Worm (Caenorhabditis elegans) whole organism, early embryonic: ENCODE measurements around the gene nrx-1.

Experiments
- B0310.2 ChIP-seq: sonication (generic microtip); optimal IDR thresholded peaks from 2 replicates; lab custom pipeline; 2016; ENCODE audit warnings: mild to moderate bottlenecking, missing genetic modification characterization, missing compliant biosample characterization
- F13C5.2 ChIP-seq: sonication (generic microtip); optimal IDR thresholded peaks from 2 replicates; lab custom pipeline; 2017; ENCODE audit warnings: mild to moderate bottlenecking, missing genetic modification characterization, inconsistent platforms, missing compliant biosample characterization
- aly-1 ChIP-seq: sonication (generic microtip); optimal IDR thresholded peaks from 2 replicates; lab custom pipeline; 2016; ENCODE audit warnings: missing genetic modification characterization, missing compliant biosample characterization
- ama-1 ChIP-seq: fragments of 150-350 bp; optimal IDR thresholded peaks from 2 replicates; lab custom pipeline; 2014
- ceh-13 ChIP-seq: fragments of 200-800 bp; sonication (Bioruptor generic); optimal IDR thresholded peaks from 2 replicates; lab custom pipeline; 2018; ENCODE audit warnings: mild to moderate bottlenecking, missing genetic modification characterization, missing compliant biosample characterization
- ceh-36 ChIP-seq: sonication (generic microtip); optimal IDR thresholded peaks from 2 replicates; lab custom pipeline; 2016; ENCODE audit warnings: missing genetic modification characterization, inconsistent platforms, missing compliant biosample characterization
- ets-7 ChIP-seq: sonication (generic microtip); optimal IDR thresholded peaks from 2 replicates; lab custom pipeline; 2016; ENCODE audit warnings: missing genotype, missing genetic modification characterization, missing compliant biosample characterization
- flt-1 ChIP-seq: fragments of 200-800 bp; sonication (Bioruptor generic); IDR thresholded peaks from 2 replicates; pipeline ENCODE4 v1.3.6; 2022; ENCODE audit warnings: missing genetic modification characterization, missing compliant biosample characterization
- hmbx-1 ChIP-seq: sonication (generic microtip); optimal IDR thresholded peaks from 2 replicates; lab custom pipeline; 2016; ENCODE audit warnings: mild to moderate bottlenecking, missing genetic modification characterization, missing compliant biosample characterization
- hmg-4 ChIP-seq: fragments of 200-800 bp; sonication (Bioruptor generic); optimal IDR thresholded peaks from 2 replicates; lab custom pipeline; 2018; ENCODE audit warnings: mild to moderate bottlenecking, missing genetic modification characterization, missing compliant biosample characterization
- hnd-1 ChIP-seq: sonication (generic microtip); optimal IDR thresholded peaks from 2 replicates; lab custom pipeline; 2016; ENCODE audit warnings: missing genetic modification characterization, missing compliant biosample characterization
- pes-1 ChIP-seq: fragments of 200-800 bp; sonication (Bioruptor generic); IDR thresholded peaks from 2 replicates; pipeline ENCODE4 v1.3.6; 2022; ENCODE audit warnings: missing genetic modification reagents, missing genetic modification characterization, missing compliant biosample characterization
- scrt-1 ChIP-seq: fragments of 200-800 bp; sonication (Bioruptor generic); IDR thresholded peaks from 2 replicates; pipeline ENCODE4 v1.3.6; 2022; ENCODE audit warnings: missing genetic modification characterization, missing compliant biosample characterization
- sea-1 ChIP-seq: fragments of 200-800 bp; sonication (Bioruptor generic); conservative IDR thresholded peaks from 2 replicates; pipeline ENCODE4 v1.3.6; 2022; ENCODE audit warnings: missing genetic modification characterization, missing compliant biosample characterization
- tbx-11 ChIP-seq: fragments of 200-800 bp; sonication (Bioruptor generic); IDR thresholded peaks from 2 replicates; pipeline ENCODE4 v1.3.6; 2022; ENCODE audit warnings: missing genetic modification characterization, missing compliant biosample characterization
- tbx-37 ChIP-seq: fragments of 200-800 bp; sonication (Bioruptor generic); conservative IDR thresholded peaks from 2 replicates; pipeline ENCODE4 v1.3.6; 2022; ENCODE audit warnings: missing genetic modification reagents, missing genetic modification characterization, missing compliant biosample characterization
- tra-4 ChIP-seq: sonication (generic microtip); optimal IDR thresholded peaks from 2 replicates; lab custom pipeline; 2017; ENCODE audit warnings: missing genetic modification characterization, missing compliant biosample characterization

nrx-1 gene

DNA sequence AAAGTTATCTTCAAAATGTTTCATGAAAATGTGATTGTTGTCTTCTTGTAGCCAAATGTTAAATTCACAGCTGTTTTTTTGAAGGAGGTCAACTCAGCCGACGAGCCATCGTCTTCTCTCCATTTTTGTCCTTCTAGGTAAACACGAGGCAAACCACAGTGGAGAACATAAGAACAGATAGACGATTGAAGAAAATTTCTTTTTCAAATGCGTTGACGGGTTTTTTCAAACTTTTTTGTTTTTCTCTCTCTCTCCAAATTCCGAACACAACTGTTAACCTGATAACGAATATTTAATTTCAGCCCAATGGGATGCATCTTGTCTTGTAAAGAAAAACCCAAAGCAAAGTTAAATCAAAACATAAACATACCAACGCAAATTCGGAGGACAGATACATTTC is 29.3 kb upstream of the nrx-1 start, which contains the start of gene D1054.19:
Gene D1054.19, plus strand, starts transcription at position 301 of the 400 bp plus-strand sequence.
- TF ChIP-seq tbx-11 (GFP tag; lab: Robert Waterston, UW), result no peak
- TF ChIP-seq hmbx-1 (tag; lab: Kevin White, UChicago), result no peak
- no peak for TF ChIP-seq B0310.2
- no peak for TF ChIP-seq scrt-1 (GFP tag; lab: Robert Waterston, UW)
- TF ChIP-seq F13C5.2 (tag; lab: Kevin White, UChicago), result no peak
- no peak for TF ChIP-seq aly-1
- TF ChIP-seq tra-4, result no peak
- TF ChIP-seq ama-1 (lab: Kevin White, UChicago), result no peak
- TF ChIP-seq ceh-13, result no peak
- TF ChIP-seq hnd-1 (tag; lab: Kevin White, UChicago), result no peak
- no peak for TF ChIP-seq ets-7 (tag; lab: Kevin White, UChicago)
- no peak for TF ChIP-seq tbx-37 (GFP tag; lab: Robert Waterston, UW)
- no peak for TF ChIP-seq sea-1 (GFP tag; lab: Robert Waterston, UW)
- TF ChIP-seq pes-1 (GFP tag; lab: Robert Waterston, UW), result no peak
- no peak for TF ChIP-seq ceh-36 (tag; lab: Kevin White, UChicago)
- no peak for TF ChIP-seq hmg-4 (GFP tag; lab: Kevin White, UChicago)
- TF ChIP-seq flt-1 (GFP tag; lab: Robert Waterston, UW), result no peak

DNA sequence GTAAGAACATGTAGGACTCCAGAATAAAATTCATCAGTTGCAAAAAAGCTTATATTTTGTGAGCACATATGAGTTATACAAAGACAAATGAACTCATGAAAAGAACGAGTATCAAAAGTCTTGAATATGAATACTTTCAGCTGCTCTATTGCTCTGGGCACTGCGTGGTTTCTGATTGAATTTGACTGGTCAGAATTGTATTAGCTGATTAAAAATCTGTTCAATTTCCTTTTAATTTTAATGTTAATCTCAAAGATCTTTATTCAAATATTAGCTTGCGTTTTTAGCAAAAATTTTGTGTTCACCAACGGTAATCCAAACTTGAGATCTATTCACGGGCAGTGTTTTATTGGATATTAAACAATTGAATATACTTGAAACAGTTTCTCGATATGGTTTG is 26.7 kb upstream of the nrx-1 start, which contains the start of gene srh-184:
Gene srh-184, minus strand, starts transcription at position 101 of the 400 bp plus-strand sequence.
- TF ChIP-seq ceh-36 (tag; lab: Kevin White, UChicago) (no peak), aly-1 (no peak), flt-1 (GFP tag; lab: Robert Waterston, UW) (no peak), hnd-1 (tag; lab: Kevin White, UChicago) (no peak), tbx-37 (GFP tag; lab: Robert Waterston, UW) (no peak), ceh-13 (no peak), F13C5.2 (tag; lab: Kevin White, UChicago) (no peak), pes-1 (GFP tag; lab: Robert Waterston, UW) (no peak), hmbx-1 (tag; lab: Kevin White, UChicago) (no peak), hmg-4 (GFP tag; lab: Kevin White, UChicago) (no peak), ama-1 (lab: Kevin White, UChicago) (no peak), tra-4 (no peak), ets-7 (tag; lab: Kevin White, UChicago) (no peak), B0310.2 (no peak), scrt-1 (GFP tag; lab: Robert Waterston, UW) (no peak), sea-1 (GFP tag; lab: Robert Waterston, UW) (no peak), tbx-11 (GFP tag; lab: Robert Waterston, UW) (no peak)

DNA sequence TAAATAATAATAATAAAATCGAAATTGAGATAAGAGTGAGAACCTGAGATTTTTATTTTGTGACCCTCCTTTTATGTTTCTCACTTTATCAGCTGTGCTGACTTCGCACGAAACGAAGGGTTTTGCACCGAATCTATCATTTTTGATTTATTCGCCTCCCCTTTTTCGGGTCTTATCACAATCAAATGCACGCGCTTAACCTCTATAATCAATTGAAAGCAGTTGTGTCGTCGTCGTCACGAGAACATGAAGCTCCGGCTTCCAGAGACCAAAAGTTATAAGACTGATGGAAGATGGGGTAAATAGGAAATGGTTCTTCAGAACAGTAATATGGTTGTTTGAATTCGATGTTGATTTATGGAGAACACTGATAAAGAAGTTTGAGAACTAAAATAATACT is 23.7 kb upstream of the nrx-1 start, which contains the start of gene D1054.18:
Gene D1054.18, minus strand, starts transcription at position 45 of the 400 bp plus-strand sequence.
- TF ChIP-seq F13C5.2 (tag; lab: Kevin White, UChicago) (no peak), tbx-11 (GFP tag; lab: Robert Waterston, UW) (no peak), sea-1 (GFP tag; lab: Robert Waterston, UW) (no peak), tra-4 (no peak), hnd-1 (tag; lab: Kevin White, UChicago) (no peak), flt-1 (GFP tag; lab: Robert Waterston, UW) (no peak), scrt-1 (GFP tag; lab: Robert Waterston, UW) (no peak), hmbx-1 (tag; lab: Kevin White, UChicago) (no peak), B0310.2 (no peak), ama-1 (lab: Kevin White, UChicago) (no peak)

DNA sequence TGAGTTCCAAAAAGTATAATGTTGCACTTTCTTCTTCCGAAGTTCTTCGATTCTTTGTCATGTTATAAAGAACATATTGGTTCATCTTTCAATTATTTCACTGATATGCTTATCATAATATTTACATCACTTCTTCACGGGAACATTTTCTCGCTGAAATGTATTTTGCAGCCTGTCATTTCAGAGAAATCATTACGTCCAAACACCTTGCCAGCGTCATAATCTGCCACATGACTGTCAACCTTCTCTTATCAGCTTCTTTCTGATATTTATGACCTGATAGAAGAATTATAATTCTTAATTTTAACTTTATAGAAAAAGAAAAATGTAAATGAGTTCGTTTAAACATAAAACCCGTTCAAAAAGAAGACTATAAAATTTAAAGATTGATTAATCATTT is 22.8 kb upstream of the nrx-1 start:
- TF ChIP-seq ama-1 (lab: Kevin White, UChicago), result no peak
- TF ChIP-seq tra-4, result no peak
- TF ChIP-seq pes-1 (GFP tag; lab: Robert Waterston, UW), result no peak
- no peak for TF ChIP-seq tbx-37 (GFP tag; lab: Robert Waterston, UW)
- TF ChIP-seq aly-1, result no peak
- TF ChIP-seq ets-7 (tag; lab: Kevin White, UChicago), result no peak
- TF ChIP-seq hmbx-1 (tag; lab: Kevin White, UChicago), result no peak
- no peak for TF ChIP-seq B0310.2
- TF ChIP-seq ceh-36 (tag; lab: Kevin White, UChicago), result no peak
- TF ChIP-seq sea-1 (GFP tag; lab: Robert Waterston, UW), result no peak
- no peak for TF ChIP-seq ceh-13
- no peak for TF ChIP-seq tbx-11 (GFP tag; lab: Robert Waterston, UW)
- no peak for TF ChIP-seq F13C5.2 (tag; lab: Kevin White, UChicago)
- no peak for TF ChIP-seq flt-1 (GFP tag; lab: Robert Waterston, UW)
- no peak for TF ChIP-seq scrt-1 (GFP tag; lab: Robert Waterston, UW)

DNA sequence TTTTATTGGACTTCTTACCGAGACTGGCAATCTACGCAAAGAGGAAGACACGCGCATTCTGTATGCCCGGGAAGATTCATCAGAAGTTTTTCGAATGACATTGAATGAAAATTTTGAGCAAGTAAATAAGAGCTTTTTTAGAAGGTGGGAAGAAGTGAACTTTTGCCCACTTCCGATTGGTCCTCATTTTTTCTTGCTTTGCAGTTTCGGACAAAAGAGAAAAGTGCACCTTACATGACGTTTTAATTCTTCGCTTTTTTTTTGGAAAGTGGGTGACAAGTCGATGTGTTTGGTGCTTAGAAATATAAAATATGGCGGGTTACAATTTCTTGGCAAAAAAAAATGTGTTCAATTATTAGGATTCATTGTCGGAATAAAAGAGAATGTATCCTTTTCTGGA is 20.4 kb upstream of the nrx-1 start, which contains the start of gene secs-1:
Gene secs-1, minus strand, starts transcription at position 101 of the 400 bp plus-strand sequence.
- TF ChIP-seq hmbx-1 (tag; lab: Kevin White, UChicago) (no peak), pes-1 (GFP tag; lab: Robert Waterston, UW) (no peak), hnd-1 (tag; lab: Kevin White, UChicago) (no peak), scrt-1 (GFP tag; lab: Robert Waterston, UW) (no peak), tbx-37 (GFP tag; lab: Robert Waterston, UW) (no peak), ceh-36 (tag; lab: Kevin White, UChicago) (no peak), sea-1 (GFP tag; lab: Robert Waterston, UW) (no peak), ceh-13 (no peak), B0310.2 (no peak), flt-1 (GFP tag; lab: Robert Waterston, UW) (no peak), tra-4 (no peak), aly-1 (no peak)

DNA sequence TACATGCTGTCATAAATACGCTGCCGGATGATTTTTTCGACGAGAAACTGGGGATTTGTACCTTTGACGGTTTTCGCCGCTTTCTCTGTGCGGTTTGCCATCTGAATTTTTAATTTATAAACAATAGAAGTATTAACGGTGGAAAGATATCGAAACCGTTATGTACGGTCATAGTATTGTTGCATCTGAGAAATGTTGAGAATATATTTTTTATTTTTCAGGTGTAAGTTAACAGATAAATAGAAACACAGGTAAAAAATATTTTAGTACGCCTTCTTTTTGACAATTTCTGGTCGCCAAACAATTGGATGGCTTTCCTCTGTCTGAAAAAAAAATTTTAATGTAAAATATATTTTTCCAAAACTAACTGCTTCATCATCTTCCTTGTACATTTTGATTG is 18.9 kb upstream of the nrx-1 start, which contains the start of gene prp-38:
Gene prp-38, minus strand, starts transcription at position 101 of the 400 bp plus-strand sequence.
- TF ChIP-seq ceh-36 (tag; lab: Kevin White, UChicago), result no peak
- TF ChIP-seq aly-1, result no peak
- TF ChIP-seq pes-1 (GFP tag; lab: Robert Waterston, UW), result no peak
- TF ChIP-seq ama-1 (lab: Kevin White, UChicago), result no peak
- TF ChIP-seq sea-1 (GFP tag; lab: Robert Waterston, UW), result no peak
- TF ChIP-seq ets-7 (tag; lab: Kevin White, UChicago), result no peak
- TF ChIP-seq tra-4, result no peak
- no peak for TF ChIP-seq scrt-1 (GFP tag; lab: Robert Waterston, UW)
- no peak for TF ChIP-seq tbx-11 (GFP tag; lab: Robert Waterston, UW)
- TF ChIP-seq F13C5.2 (tag; lab: Kevin White, UChicago), result no peak
- no peak for TF ChIP-seq flt-1 (GFP tag; lab: Robert Waterston, UW)
- TF ChIP-seq tbx-37 (GFP tag; lab: Robert Waterston, UW), result no peak
- no peak for TF ChIP-seq ceh-13
